Fruit fly (Drosophila melanogaster) whole organism, embryonic: ENCODE data around the gene CG11085.

Experiments
- CG7839 ChIP-seq: fragments of 200-800 bp; sonication (Bioruptor generic); optimal IDR thresholded peaks from 3 replicates; lab custom pipeline; 2018; ENCODE audit warnings: missing biosample characterization, mild to moderate bottlenecking, missing genetic modification characterization, moderate library complexity
- odd ChIP-seq: fragments of 200-800 bp; sonication (Bioruptor generic); optimal IDR thresholded peaks from 2 replicates; lab custom pipeline; 2017; ENCODE audit warnings: missing biosample characterization, mild to moderate bottlenecking, missing genetic modification characterization

DNA sequence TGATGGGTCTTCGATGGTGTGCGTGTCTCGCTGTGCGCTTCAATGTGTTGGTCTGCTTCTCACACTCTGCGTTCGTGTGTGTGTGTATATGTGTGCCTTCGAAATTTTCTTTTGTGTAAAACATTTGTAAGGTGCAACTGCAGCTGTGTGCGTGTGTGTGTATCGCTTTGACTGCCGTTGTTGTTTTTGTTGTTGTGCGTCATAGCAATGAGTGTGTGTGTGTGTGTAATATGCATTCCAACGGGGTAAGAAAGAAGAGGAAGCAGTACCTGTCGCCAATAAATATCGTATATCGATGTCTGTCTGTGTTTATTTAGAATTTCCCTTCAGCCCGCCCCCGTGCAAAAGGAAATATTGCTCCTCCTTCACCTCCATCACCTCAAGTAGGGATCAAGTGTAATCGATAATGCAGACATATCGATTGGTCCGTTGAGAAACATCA, 38.2 kb downstream of the CG11085 start:
- TF ChIP-seq odd (GFP tag; lab: Kevin White, UChicago) (no peak), CG7839 (no peak)
